Worm (Caenorhabditis elegans): Measurements from ENCODE around the gene nhr-183.
A peak's percentile ranks its signal among the peaks of the same experiment; 100 is the strongest.

The nhr-183 gene

ce11 chrV:2266958-2267357, 2.5 kb upstream of the nhr-183 start, which contains the start of gene nhr-275:
Gene nhr-275 (minus strand): TSS chrV:2267058.
- TF ChIP-seq lin-35 (GFP tag; optimal IDR thresholded peaks at IDR 0.05) (no peak), blmp-1 (tag; optimal IDR thresholded peaks at IDR 0.05) (no peak), vab-15 (tag; optimal IDR thresholded peaks at IDR 0.05) (no peak), nhr-90 (tag; optimal IDR thresholded peaks at IDR 0.05; ENCODE audit: poor library complexity) (no peak), nhr-12 (tag; optimal IDR thresholded peaks at IDR 0.05) (no peak), efl-3 (GFP tag; optimal IDR thresholded peaks at IDR 0.05) (no peak), sptf-1 (tag; optimal IDR thresholded peaks at IDR 0.05) (no peak), unc-98 (GFP tag; IDR thresholded peaks at IDR 0.05) (no peak), dsc-1 (tag; optimal IDR thresholded peaks at IDR 0.05) (no peak), ceh-8 (GFP tag; optimal IDR thresholded peaks at IDR 0.05) (no peak)

- TF ChIP-seq F16B12.6 (tag; optimal IDR thresholded peaks at IDR 0.05), result no peak
- TF ChIP-seq efl-1 (optimal IDR thresholded peaks at IDR 0.05), result no peak
- peak in 1 of 2 experiments; percentile 88 for TF ChIP-seq efl-1 (GFP tag; optimal IDR thresholded peaks at IDR 0.05 in 1 of 2)
- no peak for TF ChIP-seq lin-14 (GFP tag; optimal IDR thresholded peaks at IDR 0.05)
- no peak for TF ChIP-seq ceh-88 (GFP tag; IDR thresholded peaks at IDR 0.05)
These were observed 491 bp upstream of the nhr-183 start for ce11 chrV:2264925-2265324.

ce11 chrV:2260660-2261059, 3.8 kb downstream of the nhr-183 start, which contains the start of gene F41B5.12:
Gene F41B5.12 (plus strand): TSS chrV:2260960.
- no peak for TF ChIP-seq C34B4.2 (tag; optimal IDR thresholded peaks at IDR 0.05)
- no peak for TF ChIP-seq ama-1 (optimal IDR thresholded peaks at IDR 0.05)
- no peak for TF ChIP-seq blmp-1 (tag; optimal IDR thresholded peaks at IDR 0.05)
- no peak for TF ChIP-seq fkh-10 (GFP tag; optimal IDR thresholded peaks at IDR 0.05)
- no peak for TF ChIP-seq ceh-82 (tag; optimal IDR thresholded peaks at IDR 0.05)
- TF ChIP-seq xbp-1 (tag; optimal IDR thresholded peaks at IDR 0.05), result no peak
- TF ChIP-seq swsn-7 (tag; optimal IDR thresholded peaks at IDR 0.05), result no peak
- no peak for TF ChIP-seq fkh-8 (tag; optimal IDR thresholded peaks at IDR 0.05)
- no peak for TF ChIP-seq Y116A8C.19 (tag; optimal IDR thresholded peaks at IDR 0.05; ENCODE audit: borderline replicate concordance)
- no peak for TF ChIP-seq unc-62 (GFP tag; optimal IDR thresholded peaks at IDR 0.05)
- no peak for TF ChIP-seq C16A3.4 (tag; optimal IDR thresholded peaks at IDR 0.05)
- TF ChIP-seq ztf-4 (tag; optimal IDR thresholded peaks at IDR 0.05), result no peak

- TF ChIP-seq dpl-1 (GFP tag; optimal IDR thresholded peaks at IDR 0.05) (peak in 1 of 3 experiments; percentile 20), rnt-1 (tag; optimal IDR thresholded peaks at IDR 0.05) (peak; percentile 1), elt-3 (tag; optimal IDR thresholded peaks at IDR 0.05) (peak in 1 of 6 experiments; percentile 6), nhr-20 (tag; optimal IDR thresholded peaks at IDR 0.05) (peak; percentile 92), Y116A8C.19 (tag; optimal IDR thresholded peaks at IDR 0.05; ENCODE audit: borderline replicate concordance) (no peak), nhr-71 (tag; optimal IDR thresholded peaks at IDR 0.05) (peak; percentile 57), tbx-2 (tag; optimal IDR thresholded peaks at IDR 0.05) (peak; percentile 24), lin-35 (GFP tag; optimal IDR thresholded peaks at IDR 0.05) (peak in 1 of 2 experiments; percentile 56), ztf-4 (tag; optimal IDR thresholded peaks at IDR 0.05) (no peak), efl-1 (optimal IDR thresholded peaks at IDR 0.05) (peak; percentile 36 to 51), efl-1 (GFP tag; optimal IDR thresholded peaks at IDR 0.05 in 1 of 2) (no peak), snu-23 (GFP tag; optimal IDR thresholded peaks at IDR 0.05) (peak; percentile 57), nhr-28 (tag; optimal IDR thresholded peaks at IDR 0.05) (no peak), lsy-2 (tag; optimal IDR thresholded peaks at IDR 0.05) (peak; percentile 2 to 43), egl-13 (tag; optimal IDR thresholded peaks at IDR 0.05) (no peak), mep-1 (tag; optimal IDR thresholded peaks at IDR 0.05) (peak; percentile 34), dsc-1 (tag; optimal IDR thresholded peaks at IDR 0.05) (no peak), C04F5.9 (tag; optimal IDR thresholded peaks at IDR 0.05) (no peak), skn-1 (tag; optimal IDR thresholded peaks at IDR 0.05) (peak; percentile 97), ets-5 (GFP tag; IDR thresholded peaks at IDR 0.05) (no peak), lin-15B (tag; optimal IDR thresholded peaks at IDR 0.05) (no peak), sptf-1 (tag; optimal IDR thresholded peaks at IDR 0.05) (no peak), ztf-11 (tag; optimal IDR thresholded peaks at IDR 0.05) (no peak), mdl-1 (tag; optimal IDR thresholded peaks at IDR 0.05) (no peak), egl-27 (tag; optimal IDR thresholded peaks at IDR 0.05) (no peak), nhr-85 (tag) (peak; percentile 80), blmp-1 (tag; optimal IDR thresholded peaks at IDR 0.05) (peak; percentile 61), fkh-10 (GFP tag; optimal IDR thresholded peaks at IDR 0.05) (no peak)
These were observed 4.7 kb downstream of the nhr-183 start, which contains the start of gene nhr-182 for ce11 chrV:2259750-2260149. Gene nhr-182 (minus strand): TSS chrV:2259927.

Measured in whole organism, L1 larva.